Fruit fly (Drosophila melanogaster): Measurements from ENCODE around the gene Vps24.

Gene Vps24

DNA sequence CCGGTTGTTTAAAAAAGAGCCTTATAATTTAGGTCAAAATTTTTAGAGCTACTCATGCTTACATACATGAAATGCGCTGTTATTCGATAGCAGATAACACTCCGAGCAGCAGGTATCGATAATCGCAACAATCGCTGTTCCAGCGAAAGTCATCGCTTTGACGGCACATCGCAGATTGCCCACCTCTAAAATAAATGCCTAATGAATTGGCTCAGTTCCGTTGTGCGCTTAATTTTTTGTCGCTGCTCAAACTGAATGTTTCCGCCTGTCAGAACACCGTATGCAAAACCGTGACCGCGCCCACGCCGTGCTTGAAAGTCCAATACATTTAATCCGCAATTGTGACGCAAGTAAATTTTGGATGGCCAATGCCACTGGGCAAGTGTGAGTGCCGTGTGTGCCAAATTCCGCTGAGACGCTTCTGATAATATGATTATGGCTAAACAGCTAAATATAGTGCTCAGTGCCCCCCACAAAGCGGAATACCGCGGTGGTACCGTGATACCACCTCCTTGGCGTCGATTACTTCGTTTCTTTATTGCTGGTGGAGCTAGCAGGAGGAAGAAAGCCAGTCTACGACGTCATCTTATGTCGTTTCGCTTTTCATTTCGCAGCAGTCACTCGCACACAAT, 8.9 kb upstream of the Vps24 start, which contains the start of gene CG9795 (continued):
- TF ChIP-seq CG10321 (GFP tag; IDR thresholded peaks at IDR 0.05) (no peak), psq (GFP tag; optimal IDR thresholded peaks at IDR 0.05) (no peak), ato (GFP tag; IDR thresholded peaks at IDR 0.05; ENCODE audit: partially characterized antibody) (peak; percentile 93), CG4854 (GFP tag; optimal IDR thresholded peaks at IDR 0.05) (no peak)

DNA sequence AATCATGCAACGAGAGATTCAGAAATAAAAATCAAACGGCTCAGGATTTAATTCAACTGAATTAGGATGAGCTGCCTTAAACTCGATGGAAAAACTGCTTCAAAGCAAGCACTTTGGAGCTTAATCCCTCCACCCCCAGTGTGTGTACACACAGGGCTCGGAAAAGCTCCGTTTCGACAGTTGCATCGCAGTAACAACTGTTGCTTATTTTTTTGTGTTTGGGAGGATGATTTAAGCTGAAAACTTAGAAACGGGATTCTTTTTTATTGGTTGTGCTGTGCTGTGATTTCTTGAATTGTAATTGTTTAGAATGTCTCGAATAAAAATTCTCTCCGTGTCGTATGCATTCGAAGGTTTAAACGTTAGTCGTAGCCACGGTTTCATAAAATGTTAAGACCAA, 8.3 kb upstream of the Vps24 start, which contains the start of gene Syt14:
TSS of gene Syt14 (minus strand) at position 71 of the 400 bp plus-strand sequence.
- TF ChIP-seq scrt (GFP tag; optimal IDR thresholded peaks at IDR 0.05) (peak; percentile 95), vvl (GFP tag; IDR thresholded peaks at IDR 0.05) (no peak)

DNA sequence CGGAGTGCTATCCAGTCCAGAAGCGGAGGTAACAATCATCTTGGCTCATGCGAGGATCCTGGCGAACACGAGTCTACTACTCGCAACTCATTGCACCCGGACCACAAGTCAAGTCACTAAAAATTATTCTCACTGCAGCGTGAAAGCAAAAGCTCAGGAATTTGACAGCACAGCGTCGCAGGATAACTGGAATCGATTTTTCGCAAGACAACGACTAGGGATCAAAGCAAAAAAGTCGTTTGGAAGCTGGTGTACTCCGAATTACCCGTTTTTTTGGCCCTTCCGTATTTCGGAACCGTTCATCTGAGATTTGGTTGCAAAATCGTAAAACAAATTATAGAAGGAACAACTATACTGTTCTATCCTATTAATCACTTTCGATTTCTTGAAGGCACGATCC, 7.8 kb upstream of the Vps24 start:
- no peak for TF ChIP-seq pan (optimal IDR thresholded peaks at IDR 0.05)
- no peak for TF ChIP-seq pan (GFP tag; optimal IDR thresholded peaks at IDR 0.05 in 1 of 2, IDR thresholded peaks at IDR 0.05 in 1 of 2)
- TF ChIP-seq tll (GFP tag; optimal IDR thresholded peaks at IDR 0.05) = no peak
- peak; percentile 96 for TF ChIP-seq onecut (GFP tag; IDR thresholded peaks at IDR 0.05)
- TF ChIP-seq CG1024 (GFP tag; IDR thresholded peaks at IDR 0.05) = no peak
- no peak for TF ChIP-seq CG4404 (GFP tag; IDR thresholded peaks at IDR 0.05)
- TF ChIP-seq corto (GFP tag; optimal IDR thresholded peaks at IDR 0.05) = no peak
- no peak for TF ChIP-seq D19B (GFP tag; optimal IDR thresholded peaks at IDR 0.05)
- TF ChIP-seq otp (GFP tag; IDR thresholded peaks at IDR 0.05) = no peak
- TF ChIP-seq MBD-R2 (GFP tag; IDR thresholded peaks at IDR 0.05) = peak; percentile 30; the same call in 1 of the 2 replicates

DNA sequence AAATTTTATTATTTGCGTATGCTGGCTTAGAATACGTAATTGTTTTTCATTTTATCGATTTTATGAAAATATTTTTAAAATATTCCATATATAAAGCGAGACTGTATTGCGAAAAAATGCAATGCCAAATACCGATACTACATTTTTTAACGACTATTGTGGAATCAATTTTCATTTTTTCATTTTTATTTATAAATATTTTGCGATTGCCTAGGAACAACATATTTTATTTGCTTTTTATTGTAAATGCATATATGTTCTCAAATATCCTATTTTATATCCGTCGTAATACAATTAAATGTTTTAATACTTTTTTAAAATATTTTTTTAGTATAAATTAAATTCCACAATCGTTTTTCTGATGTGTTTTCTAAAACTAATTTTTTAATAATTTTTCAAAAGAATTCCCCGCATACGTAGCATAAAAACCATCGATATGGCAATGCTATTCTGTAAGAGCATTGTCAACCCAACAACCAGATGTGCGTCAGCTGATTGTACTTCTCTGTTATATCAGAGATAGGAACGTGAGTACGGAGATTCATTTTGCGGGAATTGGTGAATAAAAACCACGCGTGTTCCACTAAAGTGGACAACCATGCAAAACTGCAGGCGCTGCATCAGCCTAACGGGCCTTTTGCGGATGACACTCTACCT, 448 bp upstream of the Vps24 start, which contains the start of gene Suv3:
TSS of gene Suv3 (plus strand) at position 489 of the 657 bp plus-strand sequence.
- TF ChIP-seq Myb (GFP tag; optimal IDR thresholded peaks at IDR 0.05) (no peak), p53 (GFP tag; optimal IDR thresholded peaks at IDR 0.05) (no peak), Antp (GFP tag; optimal IDR thresholded peaks at IDR 0.05) (no peak), ash1 (GFP tag; optimal IDR thresholded peaks at IDR 0.05) (no peak), pros (GFP tag; optimal IDR thresholded peaks at IDR 0.05) (no peak), grau (tag; optimal IDR thresholded peaks at IDR 0.05) (peak; percentile 58), CG1792 (GFP tag; optimal IDR thresholded peaks at IDR 0.05) (no peak), CG4328 (GFP tag; optimal IDR thresholded peaks at IDR 0.05) (peak; percentile 19), Hr3 (GFP tag; optimal IDR thresholded peaks at IDR 0.05) (peak; percentile 52), tin (GFP tag; optimal IDR thresholded peaks at IDR 0.05) (peak; percentile 9), hth (optimal IDR thresholded peaks at IDR 0.05) (no peak), CG10959 (GFP tag; IDR thresholded peaks at IDR 0.05) (no peak), D19B (GFP tag; optimal IDR thresholded peaks at IDR 0.05) (no peak), CG32532 (GFP tag; IDR thresholded peaks at IDR 0.05) (peak; percentile 28; the same call in 1 of the 2 replicates), Pdp1 (GFP tag; optimal IDR thresholded peaks at IDR 0.05) (peak in 1 of 2 experiments; percentile 98), CG8924 (tag; optimal IDR thresholded peaks at IDR 0.05) (peak; percentile 44), zen2 (GFP tag; IDR thresholded peaks at IDR 0.05; ENCODE audit: partially characterized antibody) (no peak; the same call in 2 of the 3 replicates), H15 (GFP tag; IDR thresholded peaks at IDR 0.05) (no peak), insv (GFP tag; optimal IDR thresholded peaks at IDR 0.05) (peak in 1 of 2 experiments; percentile 56), CG8944 (GFP tag; optimal IDR thresholded peaks at IDR 0.05) (no peak), CG7987 (GFP tag; optimal IDR thresholded peaks at IDR 0.05) (no peak), Dp (GFP tag; optimal IDR thresholded peaks at IDR 0.05) (no peak), Nf-YC (tag; optimal IDR thresholded peaks at IDR 0.05) (peak; percentile 63), CG18619 (GFP tag; optimal IDR thresholded peaks at IDR 0.05) (no peak), sr (GFP tag; IDR thresholded peaks at IDR 0.05) (no peak), peb (GFP tag; IDR thresholded peaks at IDR 0.05) (no peak), CG12659 (GFP tag; optimal IDR thresholded peaks at IDR 0.05) (peak; percentile 26), CG3847 (GFP tag; IDR thresholded peaks at IDR 0.05) (peak; percentile 42), CG7372 (GFP tag; IDR thresholded peaks at IDR 0.05) (no peak), Ravus (GFP tag; IDR thresholded peaks at IDR 0.05) (no peak)
